Worm (Caenorhabditis elegans) whole organism, L4/young adult: Measurements from ENCODE around the gene T28H10.1.

Experiments used
- W03F9.2 ChIP-seq: fragments of 150-350 bp; optimal IDR thresholded peaks from 2 replicates; lab custom pipeline; 2014; ENCODE audit warnings: missing biosample characterization, missing genetic modification characterization
- dao-5 ChIP-seq: sonication (generic microtip); optimal IDR thresholded peaks from 2 replicates; lab custom pipeline; 2016; ENCODE audit warnings: missing genotype, missing genetic modification characterization, moderate library complexity, missing compliant biosample characterization
- him-1 ChIP-seq: sonication (generic microtip); optimal IDR thresholded peaks from 2 replicates; lab custom pipeline; 2016; ENCODE audit warnings: missing genotype, missing genetic modification reagents, missing genetic modification characterization, missing compliant biosample characterization

ce11 chrV:12494522-12494921 is 9.1 kb upstream of the T28H10.1 start, which contains the start of gene mrps-11:
- no peak for TF ChIP-seq dao-5 (tag; lab: Kevin White, UChicago)
- no peak for TF ChIP-seq him-1
- no peak for TF ChIP-seq W03F9.2 (tag; lab: Kevin White, UChicago)
